Fruit fly (Drosophila melanogaster) whole organism: ENCODE measurements around the gene GlyRS.

ENCODE experiments used
- CG8478 ChIP-seq: fragments of >200 bp; optimal IDR thresholded peaks from 2 replicates; lab custom pipeline; 2018; ENCODE audit warnings: inconsistent platforms
- Dll ChIP-seq: fragments of >200 bp; optimal IDR thresholded peaks from 2 replicates; lab custom pipeline; 2017
- EcR ChIP-seq, 2 experiments: fragments of >200 bp; optimal IDR thresholded peaks; 2 replicates each; lab custom pipeline; 2017; ENCODE audit warnings: missing biosample characterization in 2 of 2, missing genetic modification characterization in 2 of 2, missing genetic modification reagents in 2 of 2
- pan ChIP-seq: fragments of >200 bp; optimal IDR thresholded peaks from 2 replicates; lab custom pipeline; 2017
- psq ChIP-seq: fragments of >200 bp; optimal IDR thresholded peaks from 2 replicates; lab custom pipeline; 2017
- usp ChIP-seq: fragments of >200 bp; optimal IDR thresholded peaks from 2 replicates; lab custom pipeline; 2017; ENCODE audit warnings: missing biosample characterization, missing genetic modification characterization, mixed read lengths

The GlyRS gene

dm6 chr3L:15094589-15095288, at the start of gene GlyRS, which contains the start of the genes sstn and Plp:
TSS of gene GlyRS (plus strand) at chr3L:15095142.
TSS of gene sstn (minus strand) at chr3L:15094719.
TSS of gene Plp (minus strand) at chr3L:15094724.
- no peak for TF ChIP-seq usp
- TF ChIP-seq CG8478 (lab: Kevin White, UChicago): no peak
- TF ChIP-seq Dll (lab: Kevin White, UChicago): no peak
- TF ChIP-seq EcR (GFP tag; optimal IDR thresholded peaks at IDR 0.05; lab: Kevin White, UChicago): no peak
- TF ChIP-seq pan (lab: Kevin White, UChicago): no peak
- no peak for TF ChIP-seq psq (lab: Kevin White, UChicago)

dm6 chr3L:15047606-15048005, 47.3 kb upstream of the GlyRS start:
- TF ChIP-seq usp (no peak), psq (lab: Kevin White, UChicago) (no peak), CG8478 (lab: Kevin White, UChicago) (no peak), Dll (lab: Kevin White, UChicago) (no peak), EcR (GFP tag; optimal IDR thresholded peaks at IDR 0.05; lab: Kevin White, UChicago) (no peak), pan (lab: Kevin White, UChicago) (no peak)

dm6 chr3L:15048091-15048490, 46.9 kb upstream of the GlyRS start:
- no peak for TF ChIP-seq Dll (lab: Kevin White, UChicago)
- no peak for TF ChIP-seq pan (lab: Kevin White, UChicago)
- no peak for TF ChIP-seq CG8478 (lab: Kevin White, UChicago)
- TF ChIP-seq EcR (GFP tag; optimal IDR thresholded peaks at IDR 0.05; lab: Kevin White, UChicago): no peak
- TF ChIP-seq usp: no peak
- TF ChIP-seq psq (lab: Kevin White, UChicago): no peak

- TF ChIP-seq CG8478 (lab: Kevin White, UChicago) (no peak), Dll (lab: Kevin White, UChicago) (no peak), psq (lab: Kevin White, UChicago) (no peak), pan (lab: Kevin White, UChicago) (no peak), EcR (GFP tag; optimal IDR thresholded peaks at IDR 0.05; lab: Kevin White, UChicago) (no peak), usp (no peak)
Measured at dm6 chr3L:15049395-15049794, 45.5 kb upstream of the GlyRS start, which contains the start of gene CG43678. TSS of gene CG43678 (minus strand) at chr3L:15049495.

- TF ChIP-seq CG8478 (lab: Kevin White, UChicago): no peak
- TF ChIP-seq usp: no peak
- TF ChIP-seq Dll (lab: Kevin White, UChicago): no peak
- no peak for TF ChIP-seq EcR (GFP tag; optimal IDR thresholded peaks at IDR 0.05; lab: Kevin White, UChicago)
- TF ChIP-seq psq (lab: Kevin White, UChicago): no peak
- no peak for TF ChIP-seq pan (lab: Kevin White, UChicago)
Measured at dm6 chr3L:15050109-15050508, 44.8 kb upstream of the GlyRS start, which contains the start of gene CG18581. TSS of gene CG18581 (minus strand) at chr3L:15050209.

- TF ChIP-seq CG8478 (lab: Kevin White, UChicago) (no peak), pan (lab: Kevin White, UChicago) (no peak), EcR (GFP tag; optimal IDR thresholded peaks at IDR 0.05; lab: Kevin White, UChicago) (no peak), Dll (lab: Kevin White, UChicago) (no peak), psq (lab: Kevin White, UChicago) (no peak), usp (no peak)
Measured at dm6 chr3L:15050706-15051105, 44.2 kb upstream of the GlyRS start, which contains the start of gene CG12310. TSS of gene CG12310 (minus strand) at chr3L:15050806.

- TF ChIP-seq psq (lab: Kevin White, UChicago) (no peak), pan (lab: Kevin White, UChicago) (no peak), CG8478 (lab: Kevin White, UChicago) (no peak), Dll (lab: Kevin White, UChicago) (no peak), usp (no peak), EcR (GFP tag; optimal IDR thresholded peaks at IDR 0.05; lab: Kevin White, UChicago) (no peak)
Measured at dm6 chr3L:15051325-15051724, 43.6 kb upstream of the GlyRS start, which contains the start of gene CG43679. TSS of gene CG43679 (minus strand) at chr3L:15051425.

- TF ChIP-seq CG8478 (lab: Kevin White, UChicago): no peak
- TF ChIP-seq pan (lab: Kevin White, UChicago): no peak
- TF ChIP-seq EcR (GFP tag; optimal IDR thresholded peaks at IDR 0.05; lab: Kevin White, UChicago): no peak
- TF ChIP-seq usp: no peak
- TF ChIP-seq psq (lab: Kevin White, UChicago): no peak
- no peak for TF ChIP-seq Dll (lab: Kevin White, UChicago)
Measured at dm6 chr3L:15052390-15052789, 42.6 kb upstream of the GlyRS start, which contains the start of gene CG13461. TSS of gene CG13461 (minus strand) at chr3L:15052490.

dm6 chr3L:15053251-15053650, 41.7 kb upstream of the GlyRS start, which contains the start of gene CG43680:
TSS of gene CG43680 (minus strand) at chr3L:15053351.
- TF ChIP-seq Dll (lab: Kevin White, UChicago) (no peak), EcR (GFP tag; optimal IDR thresholded peaks at IDR 0.05; lab: Kevin White, UChicago) (no peak), pan (lab: Kevin White, UChicago) (no peak), CG8478 (lab: Kevin White, UChicago) (no peak), psq (lab: Kevin White, UChicago) (no peak), usp (no peak)

- no peak for TF ChIP-seq psq (lab: Kevin White, UChicago)
Measured at dm6 chr3L:15054035-15054434, 40.9 kb upstream of the GlyRS start, which contains the start of gene CG18649. TSS of gene CG18649 (minus strand) at chr3L:15054135.

dm6 chr3L:15054477-15054876, 40.5 kb upstream of the GlyRS start, which contains the start of gene EAChm:
TSS of gene EAChm (plus strand) at chr3L:15054777.
- TF ChIP-seq psq (lab: Kevin White, UChicago) (no peak), EcR (GFP tag; optimal IDR thresholded peaks at IDR 0.05; lab: Kevin White, UChicago) (no peak), CG8478 (lab: Kevin White, UChicago) (no peak), pan (lab: Kevin White, UChicago) (no peak), usp (no peak), Dll (lab: Kevin White, UChicago) (no peak)
